Worm (Caenorhabditis elegans): ENCODE results near the gene smz-1.
"Not testable (repeated sequence)": the region's sequence is repeated elsewhere in the genome, so short reads cannot be mapped to it uniquely, and the experiment has no call there.

Gene smz-1

DNA sequence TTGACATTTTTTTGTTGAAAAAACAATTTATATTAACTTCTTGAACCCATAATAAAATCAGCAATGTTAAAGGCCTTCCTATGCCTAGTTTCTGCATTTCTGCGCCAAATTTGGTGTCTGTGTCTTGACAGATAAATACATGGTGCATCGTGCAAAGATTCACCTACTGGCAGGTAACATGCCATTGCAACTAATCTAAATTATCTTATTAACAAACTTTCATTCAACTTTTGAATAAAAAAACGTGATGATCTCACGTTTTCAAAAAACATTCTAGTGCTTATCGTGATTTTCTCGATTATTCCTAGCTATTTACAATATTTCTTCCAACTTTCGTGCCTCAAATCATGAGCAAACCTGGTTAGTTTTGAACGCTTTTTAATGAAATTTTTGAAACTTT is 1.8 kb downstream of the smz-1 start, which contains the start of gene C25G4.7:
Gene C25G4.7 (plus strand): TSS at position 301 of the 400 bp plus-strand sequence.
- TF ChIP-seq tbx-11 (GFP tag; IDR thresholded peaks at IDR 0.05): no peak
- no peak for TF ChIP-seq pes-1 (GFP tag; IDR thresholded peaks at IDR 0.05)
- no peak for TF ChIP-seq hnd-1 (tag; optimal IDR thresholded peaks at IDR 0.05)
- TF ChIP-seq tra-4 (tag; optimal IDR thresholded peaks at IDR 0.05): no peak
- no peak for TF ChIP-seq ceh-13 (GFP tag; optimal IDR thresholded peaks at IDR 0.05)
- TF ChIP-seq scrt-1 (GFP tag; IDR thresholded peaks at IDR 0.05): no peak
- TF ChIP-seq tbx-37 (GFP tag; conservative IDR thresholded peaks at IDR 0.05): no peak
- TF ChIP-seq hmg-4 (GFP tag; optimal IDR thresholded peaks at IDR 0.05): no peak
- TF ChIP-seq ets-7 (tag; optimal IDR thresholded peaks at IDR 0.05): no peak
- no peak for TF ChIP-seq hmbx-1 (tag; optimal IDR thresholded peaks at IDR 0.05)
- no peak for TF ChIP-seq F13C5.2 (tag; optimal IDR thresholded peaks at IDR 0.05)

DNA sequence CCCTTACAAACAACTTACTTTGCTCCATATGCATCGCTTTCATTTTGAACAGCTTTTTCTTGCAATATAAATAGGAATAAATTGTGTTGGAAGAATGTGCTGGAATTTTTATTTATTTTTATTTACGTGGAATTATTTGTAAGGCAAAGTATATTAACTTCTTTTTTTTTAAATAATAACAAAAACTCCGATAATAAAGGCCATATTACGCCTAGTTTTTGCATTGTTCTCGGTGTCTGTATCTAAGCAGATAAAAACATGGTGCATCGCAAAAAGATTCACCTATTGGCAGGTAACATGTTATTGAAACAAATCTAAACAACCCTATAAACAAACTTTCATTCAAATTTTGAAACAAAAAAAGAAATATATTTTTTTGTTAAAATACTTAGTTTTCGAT is 8.5 kb downstream of the smz-1 start, which contains the start of gene C25G4.8:
Gene C25G4.8 (minus strand): TSS at position 101 of the 400 bp plus-strand sequence.
- TF ChIP-seq tbx-11 (GFP tag; IDR thresholded peaks at IDR 0.05) (no peak), ceh-13 (GFP tag; optimal IDR thresholded peaks at IDR 0.05) (no peak), ama-1 (optimal IDR thresholded peaks at IDR 0.05) (no peak), aly-1 (tag; optimal IDR thresholded peaks at IDR 0.05) (no peak), hmg-4 (GFP tag; optimal IDR thresholded peaks at IDR 0.05) (no peak), F13C5.2 (tag; optimal IDR thresholded peaks at IDR 0.05) (no peak), tbx-37 (GFP tag; conservative IDR thresholded peaks at IDR 0.05) (no peak), tra-4 (tag; optimal IDR thresholded peaks at IDR 0.05) (no peak), ceh-36 (tag; optimal IDR thresholded peaks at IDR 0.05) (no peak), flt-1 (GFP tag; IDR thresholded peaks at IDR 0.05) (no peak), hmbx-1 (tag; optimal IDR thresholded peaks at IDR 0.05) (no peak), B0310.2 (tag; optimal IDR thresholded peaks at IDR 0.05) (no peak), sea-1 (GFP tag; conservative IDR thresholded peaks at IDR 0.05) (no peak), hnd-1 (tag; optimal IDR thresholded peaks at IDR 0.05) (no peak), scrt-1 (GFP tag; IDR thresholded peaks at IDR 0.05) (no peak), ets-7 (tag; optimal IDR thresholded peaks at IDR 0.05) (no peak), pes-1 (GFP tag; IDR thresholded peaks at IDR 0.05) (no peak)

DNA sequence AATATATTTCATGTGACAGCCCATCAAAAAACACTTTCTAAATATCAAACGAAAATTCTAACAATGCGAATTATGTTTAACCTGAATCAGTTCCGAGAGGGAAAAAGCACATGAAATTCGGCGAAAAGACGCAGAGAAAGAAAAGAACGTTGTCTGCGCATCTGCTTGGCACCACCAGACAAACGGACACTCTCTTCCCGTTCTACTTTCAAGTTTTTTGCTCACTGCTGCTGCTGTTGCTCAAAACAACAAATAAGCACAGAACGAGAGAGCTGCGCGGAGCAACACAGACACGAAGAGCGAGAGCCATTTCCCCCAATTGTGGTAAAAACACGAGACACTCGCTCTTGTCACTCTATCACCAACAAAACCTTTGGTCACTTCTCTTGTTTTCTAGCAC is 10.0 kb downstream of the smz-1 start:
- TF ChIP-seq tra-4 (tag; optimal IDR thresholded peaks at IDR 0.05) (no peak), F13C5.2 (tag; optimal IDR thresholded peaks at IDR 0.05) (no peak), tbx-11 (GFP tag; IDR thresholded peaks at IDR 0.05) (no peak), pes-1 (GFP tag; IDR thresholded peaks at IDR 0.05) (no peak), sea-1 (GFP tag; conservative IDR thresholded peaks at IDR 0.05) (no peak), ama-1 (optimal IDR thresholded peaks at IDR 0.05) (no peak), tbx-37 (GFP tag; conservative IDR thresholded peaks at IDR 0.05) (no peak), flt-1 (GFP tag; IDR thresholded peaks at IDR 0.05) (no peak), hmbx-1 (tag; optimal IDR thresholded peaks at IDR 0.05) (no peak), scrt-1 (GFP tag; IDR thresholded peaks at IDR 0.05) (no peak)

DNA sequence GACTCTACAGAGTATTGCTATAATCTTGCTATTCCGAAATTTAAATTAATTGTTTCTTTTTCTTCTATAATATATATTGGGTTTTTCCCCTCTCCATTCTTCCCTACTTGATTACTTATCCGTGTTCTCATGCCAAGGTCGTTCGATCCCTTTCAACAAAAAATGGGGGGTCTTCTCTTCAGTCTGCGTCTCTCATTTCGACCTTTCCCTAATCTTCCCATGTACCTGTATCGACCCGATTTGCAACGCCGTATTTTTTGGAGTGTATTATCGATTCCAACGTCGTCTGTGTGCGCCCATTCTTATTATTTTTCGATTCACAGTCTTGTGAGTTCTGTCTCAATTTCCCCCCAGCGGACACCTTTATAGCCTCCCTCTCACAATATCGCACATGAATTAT is 12.9 kb downstream of the smz-1 start:
- TF ChIP-seq aly-1 (tag; optimal IDR thresholded peaks at IDR 0.05) (no peak), ets-7 (tag; optimal IDR thresholded peaks at IDR 0.05) (no peak), ceh-36 (tag; optimal IDR thresholded peaks at IDR 0.05) (no peak), B0310.2 (tag; optimal IDR thresholded peaks at IDR 0.05) (no peak), tra-4 (tag; optimal IDR thresholded peaks at IDR 0.05) (no peak), hmbx-1 (tag; optimal IDR thresholded peaks at IDR 0.05) (no peak), hmg-4 (GFP tag; optimal IDR thresholded peaks at IDR 0.05) (no peak), flt-1 (GFP tag; IDR thresholded peaks at IDR 0.05) (no peak), tbx-37 (GFP tag; conservative IDR thresholded peaks at IDR 0.05) (no peak), scrt-1 (GFP tag; IDR thresholded peaks at IDR 0.05) (no peak), sea-1 (GFP tag; conservative IDR thresholded peaks at IDR 0.05) (no peak), pes-1 (GFP tag; IDR thresholded peaks at IDR 0.05) (no peak), tbx-11 (GFP tag; IDR thresholded peaks at IDR 0.05) (no peak), hnd-1 (tag; optimal IDR thresholded peaks at IDR 0.05) (no peak), ama-1 (optimal IDR thresholded peaks at IDR 0.05) (no peak), F13C5.2 (tag; optimal IDR thresholded peaks at IDR 0.05) (no peak)

DNA sequence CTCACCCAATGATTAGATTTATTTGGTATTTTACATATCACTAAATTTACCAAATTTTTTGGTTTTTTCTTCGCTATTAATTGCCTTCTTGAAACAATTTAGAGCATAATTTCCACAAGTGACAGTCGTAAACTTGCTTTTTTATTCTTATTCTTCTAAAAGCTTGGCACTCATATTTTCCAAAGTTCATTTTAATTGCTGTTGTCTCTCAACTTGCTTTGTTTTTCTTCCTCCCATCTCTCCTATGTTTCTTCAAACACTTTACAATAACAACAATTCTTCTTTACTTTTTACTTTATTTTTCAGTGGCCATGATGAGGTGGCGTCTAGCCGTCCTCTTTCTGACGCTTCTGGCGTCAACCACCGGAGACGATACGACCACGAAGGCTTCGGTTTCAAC is 13.5 kb downstream of the smz-1 start, which contains the start of gene igdb-2:
Gene igdb-2 (plus strand): TSS at position 301 of the 400 bp plus-strand sequence.
- no peak for TF ChIP-seq sea-1 (GFP tag; conservative IDR thresholded peaks at IDR 0.05)
- TF ChIP-seq scrt-1 (GFP tag; IDR thresholded peaks at IDR 0.05): no peak
- TF ChIP-seq aly-1 (tag; optimal IDR thresholded peaks at IDR 0.05): no peak
- no peak for TF ChIP-seq ama-1 (optimal IDR thresholded peaks at IDR 0.05)
- TF ChIP-seq hmg-4 (GFP tag; optimal IDR thresholded peaks at IDR 0.05): no peak
- TF ChIP-seq ceh-36 (tag; optimal IDR thresholded peaks at IDR 0.05): no peak
- TF ChIP-seq B0310.2 (tag; optimal IDR thresholded peaks at IDR 0.05): no peak
- TF ChIP-seq F13C5.2 (tag; optimal IDR thresholded peaks at IDR 0.05): no peak
- TF ChIP-seq ets-7 (tag; optimal IDR thresholded peaks at IDR 0.05): no peak
- TF ChIP-seq hmbx-1 (tag; optimal IDR thresholded peaks at IDR 0.05): no peak
- TF ChIP-seq pes-1 (GFP tag; IDR thresholded peaks at IDR 0.05): no peak
- no peak for TF ChIP-seq tbx-37 (GFP tag; conservative IDR thresholded peaks at IDR 0.05)
- no peak for TF ChIP-seq tra-4 (tag; optimal IDR thresholded peaks at IDR 0.05)
- TF ChIP-seq hnd-1 (tag; optimal IDR thresholded peaks at IDR 0.05): no peak
- TF ChIP-seq ceh-13 (GFP tag; optimal IDR thresholded peaks at IDR 0.05): no peak
- no peak for TF ChIP-seq flt-1 (GFP tag; IDR thresholded peaks at IDR 0.05)
- no peak for TF ChIP-seq tbx-11 (GFP tag; IDR thresholded peaks at IDR 0.05)

DNA sequence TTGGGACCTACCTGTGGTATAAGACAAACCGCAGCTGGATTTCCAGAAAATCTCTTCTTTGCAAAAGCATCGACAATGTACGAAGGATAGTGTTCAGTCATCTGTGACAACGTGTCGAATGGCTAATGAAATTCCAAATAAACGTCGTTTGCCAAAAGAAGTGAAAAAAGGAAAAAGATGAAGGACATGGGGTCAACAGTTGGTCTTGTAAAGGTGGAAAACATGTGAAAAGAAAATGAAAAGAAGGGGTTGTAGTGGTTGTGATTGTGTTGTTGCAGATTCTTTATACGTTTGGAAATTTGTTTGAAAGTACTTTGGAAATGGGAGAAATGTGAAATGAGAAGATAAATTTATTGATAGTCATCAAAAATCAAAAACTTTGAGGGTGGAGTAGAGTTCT is 22.1 kb downstream of the smz-1 start, which contains the start of gene T04A11.1:
Gene T04A11.1 (minus strand): TSS at position 101 of the 400 bp plus-strand sequence.
- not testable (repeated sequence) for TF ChIP-seq ama-1 (optimal IDR thresholded peaks at IDR 0.05); ceh-13 (GFP tag; optimal IDR thresholded peaks at IDR 0.05); hmg-4 (GFP tag; optimal IDR thresholded peaks at IDR 0.05)

DNA sequence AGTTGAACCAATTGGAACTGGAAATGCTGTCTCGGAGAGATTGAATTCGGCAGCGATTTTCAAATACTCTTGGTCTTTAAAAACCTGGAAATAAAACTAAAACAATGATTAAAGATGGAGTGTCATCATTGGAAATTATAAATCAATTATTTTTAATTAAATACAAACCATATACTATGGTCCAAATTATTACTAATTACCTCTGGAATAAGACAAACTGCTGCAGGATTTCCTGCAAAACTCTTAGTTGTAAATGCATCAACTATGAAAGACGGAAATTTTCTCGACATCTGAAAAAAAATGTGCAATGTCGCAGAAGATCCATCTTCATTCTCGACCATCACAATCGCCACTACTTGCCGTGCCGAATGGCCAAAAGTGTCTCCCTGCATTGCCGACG is 23.9 kb downstream of the smz-1 start, which contains the start of gene igdb-1:
Gene igdb-1 (plus strand): TSS at position 301 of the 400 bp plus-strand sequence.
- not testable (repeated sequence) for TF ChIP-seq flt-1 (GFP tag; IDR thresholded peaks at IDR 0.05); tra-4 (tag; optimal IDR thresholded peaks at IDR 0.05); hnd-1 (tag; optimal IDR thresholded peaks at IDR 0.05)
